Worm (Caenorhabditis elegans) whole organism, L4 larva: ENCODE measurements around the gene K05F6.4.

Experiments used
- ama-1 ChIP-seq: fragments of 150-350 bp; optimal IDR thresholded peaks from 2 replicates; lab custom pipeline; 2014; ENCODE audit warnings: inconsistent platforms, mixed read lengths
- ceh-44 ChIP-seq: fragments of 200-800 bp; sonication (Bioruptor generic); IDR thresholded peaks from 2 replicates; pipeline ENCODE4 v1.3.6; 2022; ENCODE audit warnings: missing genetic modification reagents, missing genetic modification characterization, missing compliant biosample characterization
- ceh-62 ChIP-seq: sonication (generic microtip); optimal IDR thresholded peaks from 2 replicates; lab custom pipeline; 2017; ENCODE audit warnings: missing biosample characterization, missing genetic modification characterization
- lin-39 ChIP-seq: fragments of 150-350 bp; optimal IDR thresholded peaks from 2 replicates; lab custom pipeline; 2014; ENCODE audit warnings: missing biosample characterization, missing genetic modification reagents, missing genetic modification characterization
- nhr-237 ChIP-seq: sonication (generic microtip); optimal IDR thresholded peaks from 2 replicates; lab custom pipeline; 2017; ENCODE audit warnings: missing biosample characterization, missing genetic modification characterization
- nhr-28 ChIP-seq: fragments of 150-350 bp; optimal IDR thresholded peaks from 2 replicates; lab custom pipeline; 2014; ENCODE audit warnings: missing biosample characterization, missing genetic modification characterization
- nhr-77 ChIP-seq: fragments of 150-350 bp; optimal IDR thresholded peaks from 2 replicates; lab custom pipeline; 2014; ENCODE audit warnings: missing biosample characterization, missing genetic modification characterization
- set-16 ChIP-seq: fragments of 200-800 bp; sonication (Bioruptor generic); IDR thresholded peaks from 2 replicates; pipeline ENCODE4 v1.3.6; 2022; ENCODE audit warnings: missing genetic modification reagents, missing genetic modification characterization, missing compliant biosample characterization

DNA sequence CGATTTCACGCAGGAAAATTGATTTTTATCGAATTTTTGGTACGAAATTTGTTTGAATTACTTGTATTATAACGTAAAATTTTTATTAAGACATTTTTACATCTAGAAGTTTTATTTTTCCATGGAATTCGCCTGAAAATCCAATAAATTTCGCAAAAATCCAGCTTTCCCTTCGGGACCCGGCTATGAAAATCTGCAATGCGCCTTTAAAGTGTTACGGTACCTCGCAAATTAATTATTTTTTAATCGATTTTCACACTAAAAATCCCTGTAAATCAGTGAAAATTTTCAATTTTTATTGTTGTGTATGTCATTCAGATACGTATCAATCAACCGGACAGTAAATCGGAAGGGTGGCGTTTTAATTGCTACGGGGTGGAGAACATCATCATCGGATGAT is 42.3 kb upstream of the K05F6.4 start:
- no peak for TF ChIP-seq lin-39
- no peak for TF ChIP-seq ama-1 (lab: Kevin White, UChicago)
- no peak for TF ChIP-seq nhr-28 (tag; lab: Kevin White, UChicago)
- TF ChIP-seq ceh-62 (tag; lab: Kevin White, UChicago): no peak
- no peak for TF ChIP-seq ceh-44
- TF ChIP-seq nhr-77 (tag; lab: Kevin White, UChicago): no peak
- TF ChIP-seq set-16 (GFP tag; lab: Robert Waterston, UW): no peak
- TF ChIP-seq nhr-237 (tag; lab: Kevin White, UChicago): no peak
